Worm (Caenorhabditis elegans): Measurements from ENCODE around the gene Y49F6B.6.

DNA sequence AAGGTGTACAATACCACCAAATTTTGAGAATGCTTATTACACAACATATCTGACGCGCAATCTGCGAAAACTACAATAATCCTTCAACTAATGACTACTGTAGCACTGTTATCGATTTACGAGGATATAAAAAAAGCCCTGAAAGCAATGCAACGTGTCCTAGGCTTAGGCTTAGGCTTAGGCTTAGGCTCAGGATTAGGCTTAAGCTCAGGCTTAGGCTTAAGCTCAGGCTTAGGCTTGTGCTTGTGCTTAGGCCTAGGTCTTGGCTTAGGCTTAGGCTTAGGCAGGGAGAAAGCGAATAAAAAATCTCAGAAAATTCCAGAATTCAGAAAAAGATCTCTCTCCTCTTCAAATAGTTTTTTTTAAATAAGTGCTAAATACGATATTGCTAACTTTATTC lies 13.7 kb upstream of the Y49F6B.6 start:
- TF ChIP-seq W03F9.2 (tag; optimal IDR thresholded peaks at IDR 0.05) (no peak), him-1 (tag; optimal IDR thresholded peaks at IDR 0.05) (no peak)
